Fruit fly (Drosophila melanogaster) whole organism, embryonic: Measurements from ENCODE around the gene lectin-29Ca.

ENCODE experiments used
- CG11504 ChIP-seq: fragments of 200-800 bp; sonication (Bioruptor generic); optimal IDR thresholded peaks from 3 replicates; lab custom pipeline; 2019; ENCODE audit warnings: missing biosample characterization, mild to moderate bottlenecking, missing genetic modification characterization, moderate library complexity
- CG12236 ChIP-seq: fragments of 200-800 bp; sonication (Bioruptor generic); optimal IDR thresholded peaks from 2 replicates; lab custom pipeline; 2016; ENCODE audit warnings: missing biosample characterization, missing genetic modification characterization
- CG1233 ChIP-seq: fragments of 200-800 bp; sonication (Bioruptor generic); optimal IDR thresholded peaks from 4 replicates; lab custom pipeline; 2018; ENCODE audit warnings: missing biosample characterization, mild to moderate bottlenecking, missing genetic modification characterization
- CG14050 ChIP-seq: fragments of 200-800 bp; sonication (Bioruptor generic); IDR thresholded peaks from 3 replicates; pipeline ENCODE4 v1.3.6; 2022; ENCODE audit warnings: missing biosample characterization, missing genetic modification characterization
- CG1529 ChIP-seq: fragments of 200-800 bp; sonication (Bioruptor generic); optimal IDR thresholded peaks from 3 replicates; lab custom pipeline; 2018; ENCODE audit warnings: missing biosample characterization, missing genetic modification characterization
- CG15601 ChIP-seq: fragments of 200-800 bp; sonication (Bioruptor generic); optimal IDR thresholded peaks from 3 replicates; lab custom pipeline; 2019; ENCODE audit warnings: missing biosample characterization, mild to moderate bottlenecking, missing genetic modification characterization, moderate library complexity
- CG17186 ChIP-seq: fragments of 200-800 bp; sonication (Bioruptor generic); optimal IDR thresholded peaks from 3 replicates; lab custom pipeline; 2017; ENCODE audit warnings: missing biosample characterization, missing genetic modification reagents, missing genetic modification characterization
- CG17829 ChIP-seq: fragments of 200-800 bp; optimal IDR thresholded peaks from 2 replicates; lab custom pipeline; 2019; ENCODE audit warnings: missing biosample characterization, mild to moderate bottlenecking, missing genetic modification characterization, moderate library complexity
- CG30431 ChIP-seq: fragments of 200-800 bp; sonication (Bioruptor generic); optimal IDR thresholded peaks from 2 replicates; lab custom pipeline; 2017; ENCODE audit warnings: missing biosample characterization, missing genetic modification characterization
- CG31441 ChIP-seq: fragments of 200-800 bp; sonication (Bioruptor generic); IDR thresholded peaks from 2 replicates; pipeline ENCODE4 v1.3.6; 2022; ENCODE audit warnings: missing biosample characterization, missing genetic modification characterization
- CG8281 ChIP-seq: fragments of 200-800 bp; sonication (Bioruptor generic); optimal IDR thresholded peaks from 2 replicates; lab custom pipeline; 2018; ENCODE audit warnings: missing biosample characterization, mild to moderate bottlenecking, missing genetic modification characterization, moderate library complexity
- CG8388 ChIP-seq: fragments of 200-800 bp; sonication (Bioruptor generic); optimal IDR thresholded peaks from 2 replicates; lab custom pipeline; 2019; ENCODE audit warnings: missing biosample characterization, mild to moderate bottlenecking, missing genetic modification characterization, moderate library complexity
- CG9609 ChIP-seq: fragments of 200-800 bp; sonication (Bioruptor generic); optimal IDR thresholded peaks from 3 replicates; lab custom pipeline; 2016; ENCODE audit warnings: missing biosample characterization, missing genetic modification characterization
- CrebB ChIP-seq: fragments of 200-800 bp; sonication (Bioruptor generic); optimal IDR thresholded peaks from 3 replicates; lab custom pipeline; 2018; ENCODE audit warnings: missing biosample characterization, mild to moderate bottlenecking, missing genetic modification characterization
- D19B ChIP-seq: fragments of 200-800 bp; sonication (Bioruptor generic); optimal IDR thresholded peaks from 2 replicates; lab custom pipeline; 2017; ENCODE audit warnings: missing biosample characterization, mild to moderate bottlenecking, missing genetic modification characterization
- Dip3 ChIP-seq: fragments of 200-800 bp; sonication (Bioruptor generic); optimal IDR thresholded peaks from 3 replicates; lab custom pipeline; 2016; ENCODE audit warnings: missing biosample characterization, missing genetic modification characterization
- Ets65A ChIP-seq: fragments of 200-800 bp; sonication (Bioruptor generic); peaks from one replicate; lab custom pipeline; 2016; ENCODE audit warnings: missing biosample characterization, missing genetic modification characterization
- Kr ChIP-seq: fragments of 200-800 bp; sonication (Bioruptor generic); optimal IDR thresholded peaks from 2 replicates; lab custom pipeline; 2017; ENCODE audit warnings: missing biosample characterization, mild to moderate bottlenecking, missing genetic modification characterization
- Med ChIP-seq: fragments of 200-800 bp; sonication (Bioruptor generic); peaks from one replicate; lab custom pipeline; 2016; ENCODE audit warnings: missing biosample characterization, missing genetic modification characterization, mild to moderate bottlenecking, inconsistent platforms, moderate library complexity
- Nf-YC ChIP-seq: fragments of 200-800 bp; optimal IDR thresholded peaks from 3 replicates; lab custom pipeline; 2019; ENCODE audit warnings: missing biosample characterization, mild to moderate bottlenecking, missing genetic modification characterization, moderate library complexity
- Optix ChIP-seq: fragments of 200-800 bp; sonication (Bioruptor generic); IDR thresholded peaks from 3 replicates; pipeline ENCODE4 v1.3.6; 2022; ENCODE audit warnings: missing biosample characterization, missing genetic modification characterization
- PHDP ChIP-seq: fragments of 200-800 bp; sonication (Bioruptor generic); optimal IDR thresholded peaks from 3 replicates; lab custom pipeline; 2018; ENCODE audit warnings: missing biosample characterization, mild to moderate bottlenecking, missing genetic modification characterization, moderate library complexity
- Rfx ChIP-seq: fragments of 200-800 bp; sonication (Bioruptor generic); IDR thresholded peaks from 2 replicates; pipeline ENCODE4 v1.3.6; 2022; ENCODE audit warnings: missing biosample characterization, missing genetic modification characterization
- Sox100B ChIP-seq: fragments of 200-800 bp; sonication (Bioruptor generic); optimal IDR thresholded peaks from 3 replicates; lab custom pipeline; 2018; ENCODE audit warnings: missing biosample characterization, mild to moderate bottlenecking, missing genetic modification characterization
- amos ChIP-seq: fragments of 200-800 bp; sonication (Bioruptor generic); IDR thresholded peaks from 2 replicates; pipeline ENCODE4 v1.3.6; 2022; ENCODE audit warnings: missing biosample characterization, missing genetic modification characterization; ENCODE audit not compliant: partially characterized antibody
- chinmo ChIP-seq: fragments of 200-800 bp; sonication (Bioruptor generic); IDR thresholded peaks from 4 replicates; pipeline ENCODE4 v1.3.6; 2022; ENCODE audit warnings: missing biosample characterization, missing genetic modification characterization; ENCODE audit not compliant: partially characterized antibody
- chm ChIP-seq: fragments of 200-800 bp; sonication (Bioruptor generic); IDR thresholded peaks from 2 replicates; pipeline ENCODE4 v1.3.6; 2022; ENCODE audit warnings: missing biosample characterization, missing genetic modification characterization
- ci ChIP-seq: fragments of 200-800 bp; sonication (Bioruptor generic); IDR thresholded peaks from 3 replicates; pipeline ENCODE4 v1.3.6; 2022; ENCODE audit warnings: missing biosample characterization, missing genetic modification characterization
- corto ChIP-seq: fragments of 200-800 bp; sonication (Bioruptor generic); optimal IDR thresholded peaks from 2 replicates; lab custom pipeline; 2016; ENCODE audit warnings: missing biosample characterization, mild to moderate bottlenecking, missing genetic modification characterization, moderate library complexity
- dmrt11E ChIP-seq: fragments of 200-800 bp; sonication (Bioruptor generic); optimal IDR thresholded peaks from 3 replicates; lab custom pipeline; 2018; ENCODE audit warnings: missing biosample characterization, mild to moderate bottlenecking, missing genetic modification characterization, moderate library complexity
- dysf ChIP-seq: fragments of 200-800 bp; sonication (Bioruptor generic); IDR thresholded peaks from 3 replicates; pipeline ENCODE4 v1.3.6; 2022; ENCODE audit warnings: missing biosample characterization, missing genetic modification characterization
- exex ChIP-seq: fragments of 200-800 bp; sonication (Bioruptor generic); optimal IDR thresholded peaks from 4 replicates; lab custom pipeline; 2018; ENCODE audit warnings: missing biosample characterization, mild to moderate bottlenecking, missing genetic modification characterization, moderate library complexity
- fu2 ChIP-seq: fragments of 200-800 bp; sonication (Bioruptor generic); optimal IDR thresholded peaks from 2 replicates; lab custom pipeline; 2016; ENCODE audit warnings: missing biosample characterization, missing genetic modification characterization
- gem ChIP-seq: fragments of 200-800 bp; sonication (Bioruptor generic); optimal IDR thresholded peaks from 2 replicates; lab custom pipeline; 2019; ENCODE audit warnings: missing biosample characterization, mild to moderate bottlenecking, missing genetic modification characterization, moderate library complexity
- insv ChIP-seq, 2 experiments: fragments of 200-800 bp; sonication (Bioruptor generic); optimal IDR thresholded peaks; 3 replicates each; lab custom pipeline; 2016 to 2018; ENCODE audit warnings: missing biosample characterization in 2 of 2, missing genetic modification characterization in 2 of 2
- kni ChIP-seq: fragments of 200-800 bp; sonication (Bioruptor generic); optimal IDR thresholded peaks from 3 replicates; lab custom pipeline; 2017; ENCODE audit warnings: mild to moderate bottlenecking, missing biosample characterization, missing genetic modification reagents, missing genetic modification characterization
- lola ChIP-seq, 3 experiments: fragments of >200 bp in 2 of 3; fragments of 200-800 bp in 1 of 3; sonication (Bioruptor generic) in 1 of 3; optimal IDR thresholded peaks; 2 replicates each; lab custom pipeline; 2017 to 2019; ENCODE audit warnings: missing biosample characterization in 3 of 3, missing genetic modification characterization in 3 of 3, mild to moderate bottlenecking in 1 of 3, moderate library complexity in 1 of 3
- maf-S ChIP-seq: fragments of 200-800 bp; sonication (Bioruptor generic); optimal IDR thresholded peaks from 2 replicates; lab custom pipeline; 2016; ENCODE audit warnings: missing biosample characterization, missing genetic modification characterization
- nom ChIP-seq: fragments of 200-800 bp; sonication (Bioruptor generic); optimal IDR thresholded peaks from 2 replicates; lab custom pipeline; 2017; ENCODE audit warnings: missing biosample characterization, missing genetic modification characterization, mild to moderate bottlenecking, moderate library complexity, missing genetic modification reagents
- rib ChIP-seq: fragments of 200-800 bp; sonication (Bioruptor generic); IDR thresholded peaks from 2 replicates; pipeline ENCODE4 v1.3.6; 2022; ENCODE audit warnings: missing biosample characterization, missing genetic modification characterization
- sens ChIP-seq: fragments of 200-800 bp; sonication (Bioruptor generic); peaks from one replicate; lab custom pipeline; 2016; ENCODE audit warnings: missing biosample characterization, missing genetic modification characterization
- stc ChIP-seq: fragments of 200-800 bp; sonication (Bioruptor generic); IDR thresholded peaks from 2 replicates; pipeline ENCODE4 v1.3.6; 2022; ENCODE audit warnings: missing biosample characterization, missing genetic modification characterization
- tin ChIP-seq: fragments of 200-800 bp; sonication (Bioruptor generic); optimal IDR thresholded peaks from 3 replicates; lab custom pipeline; 2016; ENCODE audit warnings: missing biosample characterization, missing genetic modification characterization
- ttk ChIP-seq: fragments of 200-800 bp; sonication (Bioruptor generic); IDR thresholded peaks from 2 replicates; pipeline ENCODE4 v2.1.2; 2022; ENCODE audit warnings: missing biosample characterization, missing genetic modification characterization
- z ChIP-seq: fragments of 200-800 bp; sonication (Bioruptor generic); IDR thresholded peaks from 3 replicates; pipeline ENCODE4 v1.3.6; 2022; ENCODE audit warnings: missing biosample characterization, missing genetic modification characterization

The lectin-29Ca gene

dm6 chr2L:8423460-8424089 lies 29.5 kb upstream of the lectin-29Ca start (continued):
- TF ChIP-seq Kr = peak; percentile 34
- TF ChIP-seq exex = no peak
- TF ChIP-seq CG31441 = 0 out of 2 replicates have a peak, but pooled peaks have one; percentile 20
- no peak for TF ChIP-seq CG17829 (tag; lab: Kevin White, UChicago)
- TF ChIP-seq ci (GFP tag; lab: Robert Waterston, UW) = peak; percentile 19; the same call in 1 of the 3 replicates
- TF ChIP-seq corto (GFP tag; lab: Kevin White, UChicago) = no peak
- peak in 1 of 3 experiments; percentile 38 for TF ChIP-seq lola (GFP tag; optimal IDR thresholded peaks at IDR 0.05; lab: Kevin White, UChicago)
- peak; percentile 3 for TF ChIP-seq CG8388 (GFP tag; lab: Kevin White, UChicago)
- TF ChIP-seq rib (GFP tag; lab: Robert Waterston, UW) = no peak
- TF ChIP-seq CG1529 (GFP tag; lab: Kevin White, UChicago) = peak; percentile 27
- peak; percentile 21 for TF ChIP-seq CG11504 (tag; lab: Kevin White, UChicago)
- TF ChIP-seq Sox100B (GFP tag; lab: Kevin White, UChicago) = peak; percentile 21
- no peak for TF ChIP-seq ttk
- TF ChIP-seq CG9609 = no peak
- TF ChIP-seq CG15601 = peak; percentile 25
- TF ChIP-seq Optix (GFP tag; lab: Robert Waterston, UW) = no peak
- peak; percentile 6 for TF ChIP-seq CrebB (tag; lab: Kevin White, UChicago)
- TF ChIP-seq Rfx = no peak
- TF ChIP-seq CG14050 (GFP tag; lab: Robert Waterston, UW) = no peak
- peak; percentile 36 for TF ChIP-seq gem (tag; lab: Kevin White, UChicago)

- peak; percentile 3 for TF ChIP-seq Ets65A (GFP tag; lab: Kevin White, UChicago)
- peak; percentile 27 for TF ChIP-seq Med (GFP tag; lab: Kevin White, UChicago)
- peak; percentile 79 for TF ChIP-seq z (GFP tag; lab: Robert Waterston, UW)
- no peak for TF ChIP-seq maf-S (GFP tag; lab: Kevin White, UChicago)
- peak; percentile 98 for TF ChIP-seq CG8281 (tag; lab: Kevin White, UChicago)
Measured at dm6 chr2L:8423047-8423446, 29.0 kb upstream of the lectin-29Ca start.

- TF ChIP-seq kni (GFP tag; lab: Kevin White, UChicago) = peak; percentile 58
- peak; percentile 44 for TF ChIP-seq sens (GFP tag; lab: Kevin White, UChicago)
- TF ChIP-seq stc (GFP tag; lab: Robert Waterston, UW) = no peak
Measured at dm6 chr2L:8421717-8422116, 27.6 kb upstream of the lectin-29Ca start.

dm6 chr2L:8420259-8420930 lies 26.3 kb upstream of the lectin-29Ca start:
- peak; percentile 34 for TF ChIP-seq CG11504 (tag; lab: Kevin White, UChicago)
- TF ChIP-seq Dip3 (GFP tag; lab: Kevin White, UChicago) = no peak
- peak; percentile 75 for TF ChIP-seq D19B (GFP tag; lab: Kevin White, UChicago)
- no peak for TF ChIP-seq tin (GFP tag; lab: Kevin White, UChicago)
- no peak for TF ChIP-seq amos (GFP tag; lab: Robert Waterston, UW)
- no peak for TF ChIP-seq chinmo (GFP tag; lab: Robert Waterston, UW)
- TF ChIP-seq chm (GFP tag; lab: Robert Waterston, UW) = peak; percentile 31; the same call in 1 of the 2 replicates
- peak; percentile 92 for TF ChIP-seq nom (GFP tag; lab: Kevin White, UChicago)
- no peak for TF ChIP-seq dysf (GFP tag; lab: Robert Waterston, UW)
- TF ChIP-seq CG12236 (GFP tag; lab: Kevin White, UChicago) = no peak
- no peak for TF ChIP-seq Nf-YC (tag; lab: Kevin White, UChicago)
- peak; percentile 11 for TF ChIP-seq PHDP (tag; lab: Kevin White, UChicago)
- no peak for TF ChIP-seq insv (GFP tag; optimal IDR thresholded peaks at IDR 0.05; lab: Kevin White, UChicago)
- TF ChIP-seq CG30431 (GFP tag; lab: Kevin White, UChicago) = no peak
- peak; percentile 10 for TF ChIP-seq kni (GFP tag; lab: Kevin White, UChicago)
- TF ChIP-seq CG1233 (GFP tag; lab: Kevin White, UChicago) = no peak
- TF ChIP-seq dmrt11E (tag; lab: Kevin White, UChicago) = no peak
- no peak for TF ChIP-seq CG8388 (GFP tag; lab: Kevin White, UChicago)
- TF ChIP-seq CG17186 (GFP tag; lab: Kevin White, UChicago) = no peak
- no peak for TF ChIP-seq fu2 (GFP tag; lab: Kevin White, UChicago)
